Worm (Caenorhabditis elegans): ENCODE measurements around the gene F49E10.2.

Gene F49E10.2

ce11 chrX:5905764-5906163 lies 15.6 kb downstream of the F49E10.2 start:
- TF ChIP-seq ceh-19 (GFP tag; optimal IDR thresholded peaks at IDR 0.05) (no peak), K09A11.1 (tag; optimal IDR thresholded peaks at IDR 0.05; ENCODE audit: insufficient read depth) (no peak), pax-1 (tag; optimal IDR thresholded peaks at IDR 0.05) (no peak), ref-2 (tag; optimal IDR thresholded peaks at IDR 0.05) (no peak), mec-3 (tag; optimal IDR thresholded peaks at IDR 0.05; ENCODE audit: borderline replicate concordance) (no peak), hlh-8 (tag; optimal IDR thresholded peaks at IDR 0.05) (no peak), pha-2 (tag; optimal IDR thresholded peaks at IDR 0.05) (no peak), fkh-10 (GFP tag; optimal IDR thresholded peaks at IDR 0.05) (no peak), ceh-31 (tag; optimal IDR thresholded peaks at IDR 0.05) (no peak), ceh-9 (tag; optimal IDR thresholded peaks at IDR 0.05) (no peak), unc-42 (tag; optimal IDR thresholded peaks at IDR 0.05) (no peak), ceh-48 (tag; optimal IDR thresholded peaks at IDR 0.05) (no peak), sox-2 (GFP tag; IDR thresholded peaks at IDR 0.05) (no peak), ttx-3 (tag; optimal IDR thresholded peaks at IDR 0.05) (no peak), ceh-18 (tag; optimal IDR thresholded peaks at IDR 0.05) (no peak)

ce11 chrX:5917284-5917683 lies 27.1 kb downstream of the F49E10.2 start, which contains the start of gene Y23B4A.1:
TSS of gene Y23B4A.1 (minus strand) at chrX:5917384.
- no peak for TF ChIP-seq unc-86 (tag; optimal IDR thresholded peaks at IDR 0.05)
- TF ChIP-seq lin-11 (tag; optimal IDR thresholded peaks at IDR 0.05): no peak
- TF ChIP-seq ceh-18 (tag; optimal IDR thresholded peaks at IDR 0.05): no peak
- TF ChIP-seq ceh-14 (tag; optimal IDR thresholded peaks at IDR 0.05): no peak
- TF ChIP-seq ceh-24 (tag; optimal IDR thresholded peaks at IDR 0.05): no peak
- no peak for TF ChIP-seq eyg-1 (tag; optimal IDR thresholded peaks at IDR 0.05)
- no peak for TF ChIP-seq ceh-45 (GFP tag; IDR thresholded peaks at IDR 0.05)
- TF ChIP-seq ets-4 (tag; optimal IDR thresholded peaks at IDR 0.05): no peak
- TF ChIP-seq ceh-30 (tag; optimal IDR thresholded peaks at IDR 0.05): no peak
- TF ChIP-seq hlh-15 (tag; optimal IDR thresholded peaks at IDR 0.05): no peak
- no peak for TF ChIP-seq nfya-1 (tag; optimal IDR thresholded peaks at IDR 0.05)
- TF ChIP-seq pag-3 (tag; optimal IDR thresholded peaks at IDR 0.05; ENCODE audit: borderline replicate concordance): no peak
- no peak for TF ChIP-seq gmeb-2 (tag; optimal IDR thresholded peaks at IDR 0.05)
- no peak for TF ChIP-seq T23F11.4 (GFP tag; optimal IDR thresholded peaks at IDR 0.05)
- TF ChIP-seq unc-3 (GFP tag; conservative IDR thresholded peaks at IDR 0.05): no peak
- TF ChIP-seq unc-3 (tag; optimal IDR thresholded peaks at IDR 0.05): no peak
- no peak for TF ChIP-seq fax-1 (tag; optimal IDR thresholded peaks at IDR 0.05)

- no peak for TF ChIP-seq lim-6 (tag; optimal IDR thresholded peaks at IDR 0.05)
- no peak for TF ChIP-seq sox-4 (tag; optimal IDR thresholded peaks at IDR 0.05)
- no peak for TF ChIP-seq ceh-45 (GFP tag; IDR thresholded peaks at IDR 0.05)
- TF ChIP-seq nhr-11 (tag; optimal IDR thresholded peaks at IDR 0.05): no peak
- TF ChIP-seq unc-42 (tag; optimal IDR thresholded peaks at IDR 0.05): no peak
- no peak for TF ChIP-seq ceh-24 (tag; optimal IDR thresholded peaks at IDR 0.05)
- TF ChIP-seq ceh-18 (tag; optimal IDR thresholded peaks at IDR 0.05): no peak
- no peak for TF ChIP-seq fkh-10 (GFP tag; optimal IDR thresholded peaks at IDR 0.05)
- no peak for TF ChIP-seq ets-4 (tag; optimal IDR thresholded peaks at IDR 0.05)
- TF ChIP-seq hlh-8 (tag; optimal IDR thresholded peaks at IDR 0.05): no peak
- TF ChIP-seq npax-4 (tag; optimal IDR thresholded peaks at IDR 0.05): no peak
- no peak for TF ChIP-seq elt-2 (tag; optimal IDR thresholded peaks at IDR 0.05)
- no peak for TF ChIP-seq unc-86 (tag; optimal IDR thresholded peaks at IDR 0.05)
- no peak for TF ChIP-seq ttx-3 (tag; optimal IDR thresholded peaks at IDR 0.05)
- no peak for TF ChIP-seq ztf-16 (tag; optimal IDR thresholded peaks at IDR 0.05)
- no peak for TF ChIP-seq unc-3 (GFP tag; conservative IDR thresholded peaks at IDR 0.05)
- no peak for TF ChIP-seq unc-3 (tag; optimal IDR thresholded peaks at IDR 0.05)
- no peak for TF ChIP-seq ceh-19 (GFP tag; optimal IDR thresholded peaks at IDR 0.05)
Measured at ce11 chrX:5919097-5919496, 28.9 kb downstream of the F49E10.2 start, which contains the start of gene capa-1. TSS of gene capa-1 (plus strand) at chrX:5919397.

ce11 chrX:5923672-5924071 lies 33.5 kb downstream of the F49E10.2 start:
- no peak for TF ChIP-seq dve-1 (tag; optimal IDR thresholded peaks at IDR 0.05)
- TF ChIP-seq F13H6.1 (tag; optimal IDR thresholded peaks at IDR 0.05): no peak

Measured in whole organism, late embryonic.